Fruit fly (Drosophila melanogaster) whole organism, adult: ENCODE measurements around the gene CG14100.

Source experiments
- CG11617 ChIP-seq: fragments of 200-800 bp; sonication (Bioruptor generic); optimal IDR thresholded peaks from 2 replicates; lab custom pipeline; 2017; ENCODE audit warnings: mild to moderate bottlenecking, missing biosample characterization, missing genetic modification reagents, missing genetic modification characterization
- CG12768 ChIP-seq: fragments of 200-800 bp; sonication (Bioruptor generic); optimal IDR thresholded peaks from 2 replicates; lab custom pipeline; 2017; ENCODE audit warnings: missing biosample characterization, missing genetic modification characterization, mild to moderate bottlenecking, moderate library complexity, missing genetic modification reagents
- CG14711 ChIP-seq: fragments of 200-800 bp; sonication (Bioruptor generic); optimal IDR thresholded peaks from 2 replicates; lab custom pipeline; 2018; ENCODE audit warnings: missing biosample characterization, mild to moderate bottlenecking, missing genetic modification characterization, moderate library complexity
- CG1620 ChIP-seq: fragments of 200-800 bp; sonication (Bioruptor generic); optimal IDR thresholded peaks from 2 replicates; lab custom pipeline; 2016; ENCODE audit warnings: missing biosample characterization, missing genetic modification characterization
- CG33017 ChIP-seq: fragments of 200-800 bp; sonication (Bioruptor generic); optimal IDR thresholded peaks from 2 replicates; lab custom pipeline; 2018; ENCODE audit warnings: missing biosample characterization, mild to moderate bottlenecking, missing genetic modification characterization, moderate library complexity
- CG5204 ChIP-seq: fragments of 200-800 bp; sonication (Bioruptor generic); optimal IDR thresholded peaks from 2 replicates; lab custom pipeline; 2016; ENCODE audit warnings: missing biosample characterization, missing genetic modification characterization
- CG7045 ChIP-seq: fragments of 200-800 bp; sonication (Bioruptor generic); optimal IDR thresholded peaks from 2 replicates; lab custom pipeline; 2017; ENCODE audit warnings: missing biosample characterization, mild to moderate bottlenecking, missing genetic modification characterization
- CG7101 ChIP-seq: fragments of 200-800 bp; sonication (Bioruptor generic); optimal IDR thresholded peaks from 2 replicates; lab custom pipeline; 2018; ENCODE audit warnings: missing biosample characterization, mild to moderate bottlenecking, missing genetic modification characterization, moderate library complexity
- Clk ChIP-seq: fragments of 200-800 bp; sonication (Bioruptor generic); optimal IDR thresholded peaks from 2 replicates; lab custom pipeline; 2017; ENCODE audit warnings: missing biosample characterization, missing genetic modification characterization
- Crg-1 ChIP-seq: fragments of 200-800 bp; sonication (Bioruptor generic); optimal IDR thresholded peaks from 2 replicates; lab custom pipeline; 2016; ENCODE audit warnings: missing biosample characterization, missing genetic modification characterization
- Hr96 ChIP-seq: fragments of 200-800 bp; sonication (Bioruptor generic); optimal IDR thresholded peaks from 2 replicates; lab custom pipeline; 2016; ENCODE audit warnings: missing biosample characterization, missing genetic modification characterization
- Mnt ChIP-seq: fragments of 200-800 bp; sonication (Bioruptor generic); optimal IDR thresholded peaks from 2 replicates; lab custom pipeline; 2016; ENCODE audit warnings: missing biosample characterization, mild to moderate bottlenecking, missing genetic modification characterization
- bab1 ChIP-seq: fragments of 200-800 bp; sonication (Bioruptor generic); optimal IDR thresholded peaks from 3 replicates; lab custom pipeline; 2019; ENCODE audit warnings: missing biosample characterization, mild to moderate bottlenecking, missing genetic modification characterization, moderate library complexity
- cic ChIP-seq: fragments of 200-800 bp; sonication (Bioruptor generic); optimal IDR thresholded peaks from 2 replicates; lab custom pipeline; 2017; ENCODE audit warnings: missing biosample characterization, mild to moderate bottlenecking, missing genetic modification characterization, moderate library complexity
- kay ChIP-seq: fragments of 200-800 bp; sonication (Bioruptor generic); peaks from one replicate; lab custom pipeline; 2016; ENCODE audit warnings: missing biosample characterization, missing genetic modification characterization, borderline replicate concordance
- ovo ChIP-seq: fragments of 200-800 bp; sonication (Bioruptor generic); optimal IDR thresholded peaks from 2 replicates; lab custom pipeline; 2016; ENCODE audit warnings: missing biosample characterization, missing genetic modification characterization
- pad ChIP-seq: fragments of 200-800 bp; sonication (Bioruptor generic); optimal IDR thresholded peaks from 3 replicates; lab custom pipeline; 2017; ENCODE audit warnings: missing biosample characterization, missing genetic modification characterization, mild to moderate bottlenecking, moderate library complexity, missing genetic modification reagents
- tj ChIP-seq: fragments of 200-800 bp; sonication (Bioruptor generic); optimal IDR thresholded peaks from 3 replicates; lab custom pipeline; 2017; ENCODE audit warnings: missing biosample characterization, mild to moderate bottlenecking, missing genetic modification characterization, moderate library complexity
- toe ChIP-seq: fragments of 200-800 bp; sonication (Bioruptor generic); optimal IDR thresholded peaks from 2 replicates; lab custom pipeline; 2016; ENCODE audit warnings: missing biosample characterization, missing genetic modification characterization

Gene CG14100

dm6 chr3L:19580709-19581227 lies 9.6 kb downstream of the CG14100 start:
- TF ChIP-seq CG1620 (GFP tag; lab: Kevin White, UChicago) (no peak), tj (GFP tag; lab: Kevin White, UChicago) (no peak), CG11617 (GFP tag; lab: Kevin White, UChicago) (no peak), CG7045 (GFP tag; lab: Kevin White, UChicago) (no peak), cic (GFP tag; lab: Kevin White, UChicago) (no peak), CG14711 (tag; lab: Kevin White, UChicago) (no peak), CG33017 (tag; lab: Kevin White, UChicago) (no peak), Mnt (GFP tag; lab: Kevin White, UChicago) (no peak), kay (GFP tag; lab: Kevin White, UChicago) (no peak), Crg-1 (no peak), CG7101 (tag; lab: Kevin White, UChicago) (no peak)

- TF ChIP-seq CG7101 (tag; lab: Kevin White, UChicago): no peak
- no peak for TF ChIP-seq CG1620 (GFP tag; lab: Kevin White, UChicago)
- TF ChIP-seq tj (GFP tag; lab: Kevin White, UChicago): no peak
- TF ChIP-seq kay (GFP tag; lab: Kevin White, UChicago): no peak
- no peak for TF ChIP-seq toe
- no peak for TF ChIP-seq cic (GFP tag; lab: Kevin White, UChicago)
- TF ChIP-seq CG7045 (GFP tag; lab: Kevin White, UChicago): no peak
- TF ChIP-seq Mnt (GFP tag; lab: Kevin White, UChicago): no peak
- no peak for TF ChIP-seq Clk
- TF ChIP-seq ovo (GFP tag; lab: Kevin White, UChicago): no peak
- no peak for TF ChIP-seq CG11617 (GFP tag; lab: Kevin White, UChicago)
- no peak for TF ChIP-seq Hr96 (GFP tag; lab: Kevin White, UChicago)
- TF ChIP-seq bab1 (GFP tag; lab: Kevin White, UChicago): no peak
- TF ChIP-seq CG12768 (GFP tag; lab: Kevin White, UChicago): no peak
- TF ChIP-seq CG14711 (tag; lab: Kevin White, UChicago): no peak
- no peak for TF ChIP-seq CG33017 (tag; lab: Kevin White, UChicago)
- no peak for TF ChIP-seq Crg-1
Observed at dm6 chr3L:19579346-19579745, 11.0 kb downstream of the CG14100 start.

dm6 chr3L:19575650-19576049 lies 14.7 kb downstream of the CG14100 start:
- peak; percentile 35 for TF ChIP-seq CG7101 (tag; lab: Kevin White, UChicago)
- TF ChIP-seq CG11617 (GFP tag; lab: Kevin White, UChicago): no peak

dm6 chr3L:19574452-19574851 lies 15.9 kb downstream of the CG14100 start:
- no peak for TF ChIP-seq pad

- TF ChIP-seq CG14711 (tag; lab: Kevin White, UChicago): no peak
- no peak for TF ChIP-seq CG12768 (GFP tag; lab: Kevin White, UChicago)
- no peak for TF ChIP-seq Hr96 (GFP tag; lab: Kevin White, UChicago)
- no peak for TF ChIP-seq CG1620 (GFP tag; lab: Kevin White, UChicago)
- TF ChIP-seq CG7101 (tag; lab: Kevin White, UChicago): no peak
- no peak for TF ChIP-seq kay (GFP tag; lab: Kevin White, UChicago)
- TF ChIP-seq CG7045 (GFP tag; lab: Kevin White, UChicago): no peak
- no peak for TF ChIP-seq Mnt (GFP tag; lab: Kevin White, UChicago)
Observed at dm6 chr3L:19569407-19569806, 20.9 kb downstream of the CG14100 start.

dm6 chr3L:19568999-19569398 lies 21.3 kb downstream of the CG14100 start:
- TF ChIP-seq CG1620 (GFP tag; lab: Kevin White, UChicago) (no peak), CG11617 (GFP tag; lab: Kevin White, UChicago) (no peak)

dm6 chr3L:19566127-19566526 lies 24.2 kb downstream of the CG14100 start:
- no peak for TF ChIP-seq pad
- no peak for TF ChIP-seq tj (GFP tag; lab: Kevin White, UChicago)
- TF ChIP-seq kay (GFP tag; lab: Kevin White, UChicago): no peak
- no peak for TF ChIP-seq CG14711 (tag; lab: Kevin White, UChicago)
- no peak for TF ChIP-seq Mnt (GFP tag; lab: Kevin White, UChicago)
- no peak for TF ChIP-seq CG33017 (tag; lab: Kevin White, UChicago)
- TF ChIP-seq CG12768 (GFP tag; lab: Kevin White, UChicago): no peak
- TF ChIP-seq Hr96 (GFP tag; lab: Kevin White, UChicago): no peak
- TF ChIP-seq toe: no peak
- TF ChIP-seq bab1 (GFP tag; lab: Kevin White, UChicago): no peak
- TF ChIP-seq CG5204 (GFP tag; lab: Kevin White, UChicago): no peak
- TF ChIP-seq CG11617 (GFP tag; lab: Kevin White, UChicago): no peak
- no peak for TF ChIP-seq Crg-1
